Worm (Caenorhabditis elegans): ENCODE measurements around the gene F01D4.8.

F01D4.8 gene

ce11 chrIV:10482585-10482984 is 29.7 kb upstream of the F01D4.8 start:
- TF ChIP-seq ets-7 (tag; optimal IDR thresholded peaks at IDR 0.05) = no peak
- TF ChIP-seq B0310.2 (tag; optimal IDR thresholded peaks at IDR 0.05) = no peak
- TF ChIP-seq hnd-1 (tag; optimal IDR thresholded peaks at IDR 0.05) = no peak
- no peak for TF ChIP-seq aly-1 (tag; optimal IDR thresholded peaks at IDR 0.05)
- TF ChIP-seq hmg-4 (GFP tag; optimal IDR thresholded peaks at IDR 0.05) = no peak
- no peak for TF ChIP-seq hmbx-1 (tag; optimal IDR thresholded peaks at IDR 0.05)
- TF ChIP-seq ama-1 (optimal IDR thresholded peaks at IDR 0.05) = no peak
- no peak for TF ChIP-seq F13C5.2 (tag; optimal IDR thresholded peaks at IDR 0.05)
- no peak for TF ChIP-seq pes-1 (GFP tag; IDR thresholded peaks at IDR 0.05)
- TF ChIP-seq tbx-11 (GFP tag; IDR thresholded peaks at IDR 0.05) = no peak
- TF ChIP-seq ceh-13 (GFP tag; optimal IDR thresholded peaks at IDR 0.05) = no peak
- TF ChIP-seq ceh-36 (tag; optimal IDR thresholded peaks at IDR 0.05) = no peak
- no peak for TF ChIP-seq flt-1 (GFP tag; IDR thresholded peaks at IDR 0.05)
- no peak for TF ChIP-seq scrt-1 (GFP tag; IDR thresholded peaks at IDR 0.05)
- no peak for TF ChIP-seq tra-4 (tag; optimal IDR thresholded peaks at IDR 0.05)
- TF ChIP-seq sea-1 (GFP tag; conservative IDR thresholded peaks at IDR 0.05) = no peak
- TF ChIP-seq tbx-37 (GFP tag; conservative IDR thresholded peaks at IDR 0.05) = no peak

- peak; percentile 36; the same call in 1 of the 2 replicates for TF ChIP-seq tbx-11 (GFP tag; IDR thresholded peaks at IDR 0.05)
- TF ChIP-seq ceh-13 (GFP tag; optimal IDR thresholded peaks at IDR 0.05) = no peak
Observed at ce11 chrIV:10481695-10482094, 28.8 kb upstream of the F01D4.8 start, which contains the start of gene egl-21. Gene egl-21 (minus strand): TSS chrIV:10481844.

- no peak for TF ChIP-seq pes-1 (GFP tag; IDR thresholded peaks at IDR 0.05)
Observed at ce11 chrIV:10475234-10475633, 22.3 kb upstream of the F01D4.8 start.

- no peak for TF ChIP-seq pes-1 (GFP tag; IDR thresholded peaks at IDR 0.05)
- no peak for TF ChIP-seq hmg-4 (GFP tag; optimal IDR thresholded peaks at IDR 0.05)
- no peak for TF ChIP-seq tra-4 (tag; optimal IDR thresholded peaks at IDR 0.05)
- no peak for TF ChIP-seq ets-7 (tag; optimal IDR thresholded peaks at IDR 0.05)
- TF ChIP-seq ama-1 (optimal IDR thresholded peaks at IDR 0.05) = no peak
- TF ChIP-seq hmbx-1 (tag; optimal IDR thresholded peaks at IDR 0.05) = no peak
- no peak for TF ChIP-seq B0310.2 (tag; optimal IDR thresholded peaks at IDR 0.05)
- TF ChIP-seq ceh-13 (GFP tag; optimal IDR thresholded peaks at IDR 0.05) = no peak
- no peak for TF ChIP-seq tbx-11 (GFP tag; IDR thresholded peaks at IDR 0.05)
- TF ChIP-seq hnd-1 (tag; optimal IDR thresholded peaks at IDR 0.05) = no peak
- TF ChIP-seq aly-1 (tag; optimal IDR thresholded peaks at IDR 0.05) = no peak
- TF ChIP-seq flt-1 (GFP tag; IDR thresholded peaks at IDR 0.05) = no peak
- TF ChIP-seq scrt-1 (GFP tag; IDR thresholded peaks at IDR 0.05) = no peak
- no peak for TF ChIP-seq F13C5.2 (tag; optimal IDR thresholded peaks at IDR 0.05)
- no peak for TF ChIP-seq sea-1 (GFP tag; conservative IDR thresholded peaks at IDR 0.05)
- no peak for TF ChIP-seq ceh-36 (tag; optimal IDR thresholded peaks at IDR 0.05)
Observed at ce11 chrIV:10472478-10472877, 19.6 kb upstream of the F01D4.8 start, which contains the start of gene bgnt-1.1. Gene bgnt-1.1 (plus strand): TSS chrIV:10472778.

- TF ChIP-seq ama-1 (optimal IDR thresholded peaks at IDR 0.05) = no peak
- no peak for TF ChIP-seq F13C5.2 (tag; optimal IDR thresholded peaks at IDR 0.05)
- TF ChIP-seq pes-1 (GFP tag; IDR thresholded peaks at IDR 0.05) = no peak
- TF ChIP-seq tra-4 (tag; optimal IDR thresholded peaks at IDR 0.05) = no peak
- TF ChIP-seq ceh-13 (GFP tag; optimal IDR thresholded peaks at IDR 0.05) = no peak
- TF ChIP-seq hmbx-1 (tag; optimal IDR thresholded peaks at IDR 0.05) = no peak
- no peak for TF ChIP-seq ceh-36 (tag; optimal IDR thresholded peaks at IDR 0.05)
- TF ChIP-seq hmg-4 (GFP tag; optimal IDR thresholded peaks at IDR 0.05) = no peak
- TF ChIP-seq scrt-1 (GFP tag; IDR thresholded peaks at IDR 0.05) = no peak
Observed at ce11 chrIV:10469494-10469893, 16.6 kb upstream of the F01D4.8 start, which contains the start of gene ugt-44. Gene ugt-44 (plus strand): TSS chrIV:10469741.

- no peak for TF ChIP-seq tbx-37 (GFP tag; conservative IDR thresholded peaks at IDR 0.05)
- no peak for TF ChIP-seq aly-1 (tag; optimal IDR thresholded peaks at IDR 0.05)
- no peak for TF ChIP-seq ceh-36 (tag; optimal IDR thresholded peaks at IDR 0.05)
- no peak for TF ChIP-seq F13C5.2 (tag; optimal IDR thresholded peaks at IDR 0.05)
- no peak for TF ChIP-seq pes-1 (GFP tag; IDR thresholded peaks at IDR 0.05)
- no peak for TF ChIP-seq ets-7 (tag; optimal IDR thresholded peaks at IDR 0.05)
- no peak for TF ChIP-seq tbx-11 (GFP tag; IDR thresholded peaks at IDR 0.05)
- no peak for TF ChIP-seq flt-1 (GFP tag; IDR thresholded peaks at IDR 0.05)
- TF ChIP-seq hnd-1 (tag; optimal IDR thresholded peaks at IDR 0.05) = no peak
- no peak for TF ChIP-seq sea-1 (GFP tag; conservative IDR thresholded peaks at IDR 0.05)
- no peak for TF ChIP-seq B0310.2 (tag; optimal IDR thresholded peaks at IDR 0.05)
- TF ChIP-seq ama-1 (optimal IDR thresholded peaks at IDR 0.05) = no peak
- no peak for TF ChIP-seq hmg-4 (GFP tag; optimal IDR thresholded peaks at IDR 0.05)
- TF ChIP-seq ceh-13 (GFP tag; optimal IDR thresholded peaks at IDR 0.05) = no peak
- no peak for TF ChIP-seq tra-4 (tag; optimal IDR thresholded peaks at IDR 0.05)
- no peak for TF ChIP-seq scrt-1 (GFP tag; IDR thresholded peaks at IDR 0.05)
Observed at ce11 chrIV:10468662-10469061, 15.8 kb upstream of the F01D4.8 start.

ce11 chrIV:10467347-10467746 is 14.4 kb upstream of the F01D4.8 start:
- TF ChIP-seq ceh-13 (GFP tag; optimal IDR thresholded peaks at IDR 0.05) = no peak
- TF ChIP-seq sea-1 (GFP tag; conservative IDR thresholded peaks at IDR 0.05) = no peak
- no peak for TF ChIP-seq ets-7 (tag; optimal IDR thresholded peaks at IDR 0.05)
- no peak for TF ChIP-seq pes-1 (GFP tag; IDR thresholded peaks at IDR 0.05)
- no peak for TF ChIP-seq ama-1 (optimal IDR thresholded peaks at IDR 0.05)
- no peak for TF ChIP-seq tra-4 (tag; optimal IDR thresholded peaks at IDR 0.05)
- TF ChIP-seq flt-1 (GFP tag; IDR thresholded peaks at IDR 0.05) = no peak
- TF ChIP-seq ceh-36 (tag; optimal IDR thresholded peaks at IDR 0.05) = no peak
- TF ChIP-seq hmbx-1 (tag; optimal IDR thresholded peaks at IDR 0.05) = no peak
- no peak for TF ChIP-seq B0310.2 (tag; optimal IDR thresholded peaks at IDR 0.05)
- no peak for TF ChIP-seq F13C5.2 (tag; optimal IDR thresholded peaks at IDR 0.05)
- TF ChIP-seq tbx-37 (GFP tag; conservative IDR thresholded peaks at IDR 0.05) = no peak
- TF ChIP-seq hnd-1 (tag; optimal IDR thresholded peaks at IDR 0.05) = no peak
- TF ChIP-seq scrt-1 (GFP tag; IDR thresholded peaks at IDR 0.05) = no peak
- no peak for TF ChIP-seq tbx-11 (GFP tag; IDR thresholded peaks at IDR 0.05)
- no peak for TF ChIP-seq aly-1 (tag; optimal IDR thresholded peaks at IDR 0.05)
- TF ChIP-seq hmg-4 (GFP tag; optimal IDR thresholded peaks at IDR 0.05) = no peak

ce11 chrIV:10466398-10466797 is 13.5 kb upstream of the F01D4.8 start:
- TF ChIP-seq ceh-13 (GFP tag; optimal IDR thresholded peaks at IDR 0.05) (no peak), hnd-1 (tag; optimal IDR thresholded peaks at IDR 0.05) (no peak), hmbx-1 (tag; optimal IDR thresholded peaks at IDR 0.05) (no peak), scrt-1 (GFP tag; IDR thresholded peaks at IDR 0.05) (no peak), hmg-4 (GFP tag; optimal IDR thresholded peaks at IDR 0.05) (no peak), sea-1 (GFP tag; conservative IDR thresholded peaks at IDR 0.05) (no peak), ets-7 (tag; optimal IDR thresholded peaks at IDR 0.05) (no peak), flt-1 (GFP tag; IDR thresholded peaks at IDR 0.05) (no peak), tbx-37 (GFP tag; conservative IDR thresholded peaks at IDR 0.05) (no peak), tbx-11 (GFP tag; IDR thresholded peaks at IDR 0.05) (no peak), B0310.2 (tag; optimal IDR thresholded peaks at IDR 0.05) (no peak), ceh-36 (tag; optimal IDR thresholded peaks at IDR 0.05) (no peak), aly-1 (tag; optimal IDR thresholded peaks at IDR 0.05) (no peak)
